Fruit fly (Drosophila melanogaster): ENCODE measurements around the gene CG11178.

The CG11178 gene

dm6 chrX:13605381-13605780, at the start of gene CG11178:
Gene CG11178, plus strand, starts transcription at chrX:13605681.
- TF ChIP-seq CG8319 (GFP tag; optimal IDR thresholded peaks at IDR 0.05): no peak
- TF ChIP-seq Sox102F (GFP tag; optimal IDR thresholded peaks at IDR 0.05): no peak
- TF ChIP-seq achi (GFP tag; optimal IDR thresholded peaks at IDR 0.05): no peak
- TF ChIP-seq CG1621 (tag; optimal IDR thresholded peaks at IDR 0.05): no peak
- no peak for TF ChIP-seq topi (GFP tag; optimal IDR thresholded peaks at IDR 0.05)
- TF ChIP-seq Ets21C (GFP tag; optimal IDR thresholded peaks at IDR 0.05): no peak
- no peak for TF ChIP-seq CG10669 (GFP tag; optimal IDR thresholded peaks at IDR 0.05)
- TF ChIP-seq CG8119 (GFP tag; IDR thresholded peaks at IDR 0.05): no peak
- TF ChIP-seq vri (GFP tag; optimal IDR thresholded peaks at IDR 0.05): no peak
- no peak for TF ChIP-seq fd85E (GFP tag; optimal IDR thresholded peaks at IDR 0.05)
- no peak for TF ChIP-seq ss (GFP tag; optimal IDR thresholded peaks at IDR 0.05)
- TF ChIP-seq CG10631 (GFP tag; optimal IDR thresholded peaks at IDR 0.05): no peak
- no peak for TF ChIP-seq CG34406 (GFP tag; optimal IDR thresholded peaks at IDR 0.05)

- TF ChIP-seq CG8319 (GFP tag; optimal IDR thresholded peaks at IDR 0.05): no peak
Observed at dm6 chrX:13555700-13556099, 49.8 kb upstream of the CG11178 start, which contains the start of gene CG11816. Gene CG11816, minus strand, starts transcription at chrX:13555800.

- TF ChIP-seq OdsH (GFP tag; optimal IDR thresholded peaks at IDR 0.05): no peak
- TF ChIP-seq CG11294 (GFP tag; IDR thresholded peaks at IDR 0.05): no peak
- no peak for TF ChIP-seq CG9139 (GFP tag; optimal IDR thresholded peaks at IDR 0.05)
- TF ChIP-seq CG7368 (GFP tag; optimal IDR thresholded peaks at IDR 0.05): no peak
- TF ChIP-seq CG1621 (tag; optimal IDR thresholded peaks at IDR 0.05): no peak
- no peak for TF ChIP-seq spab (GFP tag; optimal IDR thresholded peaks at IDR 0.05)
- no peak for TF ChIP-seq dac (GFP tag; optimal IDR thresholded peaks at IDR 0.05)
- TF ChIP-seq CG32006 (GFP tag; optimal IDR thresholded peaks at IDR 0.05): no peak
- TF ChIP-seq pdm3 (GFP tag; optimal IDR thresholded peaks at IDR 0.05): no peak
- no peak for TF ChIP-seq CG34406 (GFP tag; optimal IDR thresholded peaks at IDR 0.05)
- TF ChIP-seq CG10631 (GFP tag; optimal IDR thresholded peaks at IDR 0.05): no peak
- TF ChIP-seq CG10669 (GFP tag; optimal IDR thresholded peaks at IDR 0.05): no peak
- TF ChIP-seq Met (GFP tag; optimal IDR thresholded peaks at IDR 0.05): no peak
- TF ChIP-seq cyc (GFP tag; optimal IDR thresholded peaks at IDR 0.05): no peak
- no peak for TF ChIP-seq Eip93F (GFP tag; optimal IDR thresholded peaks at IDR 0.05)
- no peak for TF ChIP-seq salr (GFP tag; optimal IDR thresholded peaks at IDR 0.05)
- TF ChIP-seq Ets21C (GFP tag; optimal IDR thresholded peaks at IDR 0.05): no peak
- no peak for TF ChIP-seq eg (GFP tag; IDR thresholded peaks at IDR 0.05)
- TF ChIP-seq Eip75B (GFP tag; optimal IDR thresholded peaks at IDR 0.05): no peak
Observed at dm6 chrX:13556172-13556571, 49.3 kb upstream of the CG11178 start, which contains the start of gene CG32631. Gene CG32631, plus strand, starts transcription at chrX:13556472.

dm6 chrX:13561371-13561770, 44.1 kb upstream of the CG11178 start, which contains the start of gene CG32633:
Gene CG32633, plus strand, starts transcription at chrX:13561671.
- TF ChIP-seq vri (GFP tag; optimal IDR thresholded peaks at IDR 0.05): peak; percentile 15
- TF ChIP-seq pdm3 (GFP tag; optimal IDR thresholded peaks at IDR 0.05): no peak

- TF ChIP-seq vri (GFP tag; optimal IDR thresholded peaks at IDR 0.05) (peak; percentile 14), Hr39 (GFP tag; optimal IDR thresholded peaks at IDR 0.05) (no peak)
Observed at dm6 chrX:13563042-13563441, 42.4 kb upstream of the CG11178 start.

- TF ChIP-seq CG15336 (GFP tag; IDR thresholded peaks at IDR 0.05) (peak; percentile 24; the same call in 1 of the 2 replicates), OdsH (GFP tag; optimal IDR thresholded peaks at IDR 0.05) (no peak), topi (GFP tag; optimal IDR thresholded peaks at IDR 0.05) (peak; percentile 12), CG8119 (GFP tag; IDR thresholded peaks at IDR 0.05) (0 out of 3 replicates have a peak, but pooled peaks have one; percentile 32), eg (GFP tag; IDR thresholded peaks at IDR 0.05) (peak; percentile 47; the same call in 1 of the 3 replicates), fd85E (GFP tag; optimal IDR thresholded peaks at IDR 0.05) (no peak), CG10669 (GFP tag; optimal IDR thresholded peaks at IDR 0.05) (no peak), CG31627 (GFP tag; optimal IDR thresholded peaks at IDR 0.05) (peak; percentile 66), Eip78C (GFP tag) (peak; percentile 86), esn (GFP tag; optimal IDR thresholded peaks at IDR 0.05) (peak; percentile 39), net (GFP tag; optimal IDR thresholded peaks at IDR 0.05) (peak; percentile 42), Sox102F (GFP tag; optimal IDR thresholded peaks at IDR 0.05) (no peak), CG9139 (GFP tag; optimal IDR thresholded peaks at IDR 0.05) (no peak), CG3032 (tag; optimal IDR thresholded peaks at IDR 0.05) (peak; percentile 26), CG8632 (GFP tag; optimal IDR thresholded peaks at IDR 0.05) (no peak), Hr39 (GFP tag; optimal IDR thresholded peaks at IDR 0.05) (peak; percentile 63), Smox (GFP tag; optimal IDR thresholded peaks at IDR 0.05) (peak; percentile 22), CG3919 (GFP tag; optimal IDR thresholded peaks at IDR 0.05) (peak; percentile 35), cyc (GFP tag; optimal IDR thresholded peaks at IDR 0.05) (peak; percentile 65), Hr4 (GFP tag; optimal IDR thresholded peaks at IDR 0.05) (no peak), Ets21C (GFP tag; optimal IDR thresholded peaks at IDR 0.05) (no peak)
Observed at dm6 chrX:13563483-13564443, 41.7 kb upstream of the CG11178 start, which contains the start of the genes CG46311 and Tpst. Gene CG46311, plus strand, starts transcription at chrX:13563823. Gene Tpst, plus strand, starts transcription at chrX:13563823.
